Worm (Caenorhabditis elegans): ENCODE data around the gene T24H7.2.

DNA sequence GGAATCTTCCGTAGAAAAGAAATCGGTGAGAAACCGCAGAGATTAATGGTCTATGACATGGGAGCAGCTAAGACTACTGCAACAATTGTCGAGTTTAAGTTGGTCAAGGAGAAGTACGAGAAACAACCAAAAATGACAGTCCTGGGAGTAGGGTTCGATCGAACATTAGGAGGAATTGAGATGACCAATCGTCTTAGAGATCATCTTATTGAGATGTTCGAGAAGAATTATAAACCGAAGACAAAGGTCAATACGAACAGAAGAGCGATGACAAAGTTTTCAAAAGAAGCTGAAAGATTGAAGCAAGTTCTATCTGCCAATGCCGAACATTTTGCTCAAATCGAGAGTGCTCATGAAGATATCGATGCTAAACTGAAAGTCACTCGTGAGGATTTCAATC lies 918 bp downstream of the T24H7.2 start:
- TF ChIP-seq mes-2 (tag; optimal IDR thresholded peaks at IDR 0.05; ENCODE audit: poor library complexity, severe bottlenecking) (no peak), skn-1 (tag; optimal IDR thresholded peaks at IDR 0.05) (no peak), lin-1 (GFP tag; IDR thresholded peaks at IDR 0.05) (no peak)
